Worm (Caenorhabditis elegans): ENCODE results near the gene bcat-1.

DNA sequence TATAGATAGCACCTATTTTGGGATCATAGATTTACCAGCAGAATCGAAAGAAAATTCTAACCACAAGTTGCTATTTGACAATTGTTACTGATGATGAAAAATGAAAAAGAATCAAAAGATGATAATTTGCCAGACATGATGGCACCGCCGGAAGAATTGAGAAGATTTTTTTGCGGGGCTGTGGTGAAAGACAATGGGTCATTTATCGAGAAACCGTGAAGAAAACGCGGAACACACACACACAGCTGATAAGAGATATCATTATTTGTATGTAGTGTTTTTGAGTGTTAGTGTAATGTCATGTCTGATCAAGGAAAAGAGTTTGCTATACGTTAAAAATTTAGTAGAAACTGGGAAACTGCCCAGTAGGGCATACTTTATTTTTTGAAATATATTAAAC lies 42.4 kb upstream of the bcat-1 start:
- TF ChIP-seq hmg-4 (GFP tag; optimal IDR thresholded peaks at IDR 0.05) (no peak), hnd-1 (tag; optimal IDR thresholded peaks at IDR 0.05) (no peak), ama-1 (optimal IDR thresholded peaks at IDR 0.05) (no peak), flt-1 (GFP tag; IDR thresholded peaks at IDR 0.05) (no peak), tra-4 (tag; optimal IDR thresholded peaks at IDR 0.05) (no peak), pes-1 (GFP tag; IDR thresholded peaks at IDR 0.05) (no peak), F13C5.2 (tag; optimal IDR thresholded peaks at IDR 0.05) (no peak), ceh-36 (tag; optimal IDR thresholded peaks at IDR 0.05) (no peak), B0310.2 (tag; optimal IDR thresholded peaks at IDR 0.05) (no peak), ets-7 (tag; optimal IDR thresholded peaks at IDR 0.05) (no peak), tbx-11 (GFP tag; IDR thresholded peaks at IDR 0.05) (no peak), scrt-1 (GFP tag; IDR thresholded peaks at IDR 0.05) (no peak)

Data from whole organism, early embryonic.